Worm (Caenorhabditis elegans) whole organism, L2 larva: ENCODE data around the gene oma-1.

Experiments used
- Y55F3AM.14 ChIP-seq: fragments of 200-800 bp; sonication (Bioruptor generic); optimal IDR thresholded peaks from 2 replicates; lab custom pipeline; 2018; ENCODE audit warnings: mild to moderate bottlenecking, missing genetic modification characterization, missing compliant biosample characterization
- lin-13 ChIP-seq: fragments of 150-350 bp; optimal IDR thresholded peaks from 2 replicates; lab custom pipeline; 2014; ENCODE audit warnings: missing biosample characterization, missing genetic modification reagents, missing genetic modification characterization
- lin-39 ChIP-seq: fragments of 150-350 bp; optimal IDR thresholded peaks from 2 replicates; lab custom pipeline; 2014; ENCODE audit warnings: missing biosample characterization, missing genetic modification reagents, missing genetic modification characterization
- lsy-2 ChIP-seq, 2 experiments: fragments of 150-350 bp in 1 of 2; sonication (generic microtip) in 1 of 2; optimal IDR thresholded peaks; 2 replicates each; lab custom pipeline; 2014 to 2017; ENCODE audit warnings: missing biosample characterization in 2 of 2, missing genetic modification characterization in 2 of 2
- nhr-237 ChIP-seq: fragments of 150-350 bp; optimal IDR thresholded peaks from 2 replicates; lab custom pipeline; 2014; ENCODE audit warnings: missing biosample characterization, missing genetic modification characterization
- zag-1 ChIP-seq: fragments of 150-350 bp; optimal IDR thresholded peaks from 2 replicates; lab custom pipeline; 2014; ENCODE audit warnings: missing biosample characterization, missing genetic modification characterization
- ztf-11 ChIP-seq: sonication (generic microtip); optimal IDR thresholded peaks from 2 replicates; lab custom pipeline; 2017; ENCODE audit warnings: missing biosample characterization, missing genetic modification characterization
- ztf-4 ChIP-seq: fragments of 150-350 bp; optimal IDR thresholded peaks from 2 replicates; lab custom pipeline; 2014; ENCODE audit warnings: missing biosample characterization, missing genetic modification characterization

ce11 chrIV:8866092-8866491 is 22.7 kb upstream of the oma-1 start:
- TF ChIP-seq Y55F3AM.14 (GFP tag; lab: Kevin White, UChicago) (peak; percentile 63), lin-39 (tag; lab: Kevin White, UChicago) (no peak), lsy-2 (tag; optimal IDR thresholded peaks at IDR 0.05; lab: Kevin White, UChicago) (peak in 1 of 2 experiments; percentile 53), ztf-4 (tag; lab: Kevin White, UChicago) (no peak), lin-13 (GFP tag; lab: Kevin White, UChicago) (no peak), nhr-237 (tag; lab: Kevin White, UChicago) (no peak), ztf-11 (tag; lab: Kevin White, UChicago) (no peak), zag-1 (no peak)
